Worm (Caenorhabditis elegans) whole organism, L3 larva: ENCODE results near the gene B0563.5.

Experiments used
- R02D3.7 ChIP-seq: fragments of 150-350 bp; optimal IDR thresholded peaks from 2 replicates; lab custom pipeline; 2014; ENCODE audit warnings: missing biosample characterization, missing genetic modification characterization
- ama-1 ChIP-seq: fragments of 150-350 bp; optimal IDR thresholded peaks from 2 replicates; lab custom pipeline; 2018
- ceh-9 ChIP-seq: sonication (generic microtip); optimal IDR thresholded peaks from 2 replicates; lab custom pipeline; 2018; ENCODE audit warnings: missing biosample characterization, missing genetic modification characterization
- nhr-28 ChIP-seq: fragments of 150-350 bp; optimal IDR thresholded peaks from 2 replicates; lab custom pipeline; 2014; ENCODE audit warnings: missing biosample characterization, missing genetic modification characterization
- nhr-76 ChIP-seq: fragments of 150-350 bp; sonication (generic microtip); optimal IDR thresholded peaks from 5 replicates; lab custom pipeline; 2014; ENCODE audit warnings: missing biosample characterization, missing genetic modification characterization
- skn-1 ChIP-seq: fragments of 150-350 bp; optimal IDR thresholded peaks from 2 replicates; lab custom pipeline; 2014; ENCODE audit warnings: missing biosample characterization, missing genetic modification characterization

DNA sequence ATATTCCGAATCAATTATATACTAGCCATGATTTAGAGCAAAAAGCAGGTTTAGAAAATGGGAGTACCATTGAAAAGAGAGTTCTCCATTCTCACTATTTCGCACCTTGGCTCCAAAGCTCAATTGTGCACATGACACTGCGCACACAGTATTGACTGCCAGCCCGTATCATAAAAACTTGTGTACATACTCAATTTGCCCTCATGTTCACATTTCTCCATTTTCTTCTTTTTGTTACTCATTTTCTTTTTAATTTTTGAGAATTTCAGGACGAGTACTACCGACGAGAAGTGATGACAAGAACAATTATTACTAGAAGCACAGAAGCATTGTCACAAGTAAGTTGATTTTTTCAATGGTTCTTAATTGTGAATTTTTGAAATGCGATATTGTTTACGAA lies 41.5 kb upstream of the B0563.5 start:
- TF ChIP-seq nhr-76 (tag; lab: Kevin White, UChicago) (no peak), nhr-28 (tag; lab: Kevin White, UChicago) (no peak), ceh-9 (tag; lab: Kevin White, UChicago) (no peak), R02D3.7 (tag; lab: Kevin White, UChicago) (no peak), ama-1 (lab: Kevin White, UChicago) (no peak), skn-1 (tag; lab: Kevin White, UChicago) (no peak)
